Worm (Caenorhabditis elegans): ENCODE measurements around the gene mrps-5.

The mrps-5 gene

ce11 chrV:12553286-12553725, 10.0 kb upstream of the mrps-5 start:
- TF ChIP-seq W03F9.2 (tag; optimal IDR thresholded peaks at IDR 0.05) = no peak
- no peak for TF ChIP-seq dao-5 (tag; optimal IDR thresholded peaks at IDR 0.05)
- TF ChIP-seq him-1 (tag; optimal IDR thresholded peaks at IDR 0.05) = no peak

ce11 chrV:12554172-12555031, 8.9 kb upstream of the mrps-5 start:
- TF ChIP-seq dao-5 (tag; optimal IDR thresholded peaks at IDR 0.05) (no peak), him-1 (tag; optimal IDR thresholded peaks at IDR 0.05) (no peak), W03F9.2 (tag; optimal IDR thresholded peaks at IDR 0.05) (no peak)

DNA sequence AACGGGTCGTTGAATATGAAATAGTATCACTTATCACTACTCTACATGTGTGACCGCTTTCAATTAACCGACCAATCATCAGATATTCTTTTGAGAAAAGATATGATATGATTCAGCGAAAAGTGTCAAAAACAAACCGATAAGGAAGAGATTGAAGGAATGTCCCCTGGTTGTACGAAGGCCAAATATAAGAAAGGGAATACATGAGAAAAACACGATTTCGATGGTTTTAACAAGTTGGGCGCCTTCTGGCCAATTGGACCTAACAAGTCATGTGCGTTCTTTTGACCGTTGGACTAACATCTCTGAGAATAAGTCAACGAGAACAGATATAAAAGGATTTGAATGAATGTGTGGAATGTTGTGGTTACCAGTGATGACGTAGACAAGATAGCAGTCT, 7.4 kb upstream of the mrps-5 start:
- TF ChIP-seq him-1 (tag; optimal IDR thresholded peaks at IDR 0.05) (no peak), dao-5 (tag; optimal IDR thresholded peaks at IDR 0.05) (no peak), W03F9.2 (tag; optimal IDR thresholded peaks at IDR 0.05) (no peak)

DNA sequence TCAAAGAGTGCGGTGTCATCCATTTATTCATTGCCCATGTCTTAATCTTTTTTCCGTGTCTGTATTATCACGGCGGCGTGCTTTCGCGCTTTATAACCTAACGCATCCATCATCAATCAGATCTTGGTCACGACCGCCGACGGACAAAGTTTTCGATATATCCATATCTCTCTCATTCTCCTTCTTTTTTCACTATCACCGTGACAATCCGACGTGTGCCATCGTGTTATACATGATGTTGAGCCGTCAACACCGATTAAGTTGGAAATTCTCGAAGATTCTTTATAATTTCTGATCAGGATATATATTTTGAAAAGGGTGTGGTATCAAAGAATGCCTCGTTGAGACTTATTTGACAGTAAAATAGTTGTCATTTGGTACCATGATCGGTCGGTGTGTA, 6.4 kb upstream of the mrps-5 start:
- TF ChIP-seq him-1 (tag; optimal IDR thresholded peaks at IDR 0.05) = no peak
- no peak for TF ChIP-seq dao-5 (tag; optimal IDR thresholded peaks at IDR 0.05)
- no peak for TF ChIP-seq W03F9.2 (tag; optimal IDR thresholded peaks at IDR 0.05)

- TF ChIP-seq dao-5 (tag; optimal IDR thresholded peaks at IDR 0.05) (no peak), him-1 (tag; optimal IDR thresholded peaks at IDR 0.05) (no peak)
Observed at ce11 chrV:12560328-12560782, 2.9 kb upstream of the mrps-5 start, which contains the start of gene sel-1. Gene sel-1 (plus strand): TSS chrV:12560732.

ce11 chrV:12564902-12565301, 1.6 kb downstream of the mrps-5 start:
- no peak for TF ChIP-seq dao-5 (tag; optimal IDR thresholded peaks at IDR 0.05)

DNA sequence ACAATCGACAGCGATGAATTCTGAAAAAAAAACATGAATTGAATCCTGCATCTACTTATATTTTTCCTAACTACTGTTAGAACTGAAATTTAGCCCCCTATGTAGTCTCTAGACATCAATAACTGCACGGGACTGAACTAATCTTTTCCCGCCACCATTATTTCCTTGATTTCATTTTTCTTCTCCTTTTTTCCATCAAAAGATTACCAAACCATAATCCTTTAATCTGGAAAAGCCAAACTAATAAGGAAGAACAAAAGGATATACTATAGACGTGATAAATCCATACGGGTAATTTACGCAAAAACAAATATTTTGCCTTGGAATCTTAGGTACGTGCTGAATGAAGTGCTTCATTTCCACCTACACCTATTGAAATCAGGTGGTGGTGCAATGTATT, 4.0 kb downstream of the mrps-5 start:
- TF ChIP-seq W03F9.2 (tag; optimal IDR thresholded peaks at IDR 0.05) = no peak

DNA sequence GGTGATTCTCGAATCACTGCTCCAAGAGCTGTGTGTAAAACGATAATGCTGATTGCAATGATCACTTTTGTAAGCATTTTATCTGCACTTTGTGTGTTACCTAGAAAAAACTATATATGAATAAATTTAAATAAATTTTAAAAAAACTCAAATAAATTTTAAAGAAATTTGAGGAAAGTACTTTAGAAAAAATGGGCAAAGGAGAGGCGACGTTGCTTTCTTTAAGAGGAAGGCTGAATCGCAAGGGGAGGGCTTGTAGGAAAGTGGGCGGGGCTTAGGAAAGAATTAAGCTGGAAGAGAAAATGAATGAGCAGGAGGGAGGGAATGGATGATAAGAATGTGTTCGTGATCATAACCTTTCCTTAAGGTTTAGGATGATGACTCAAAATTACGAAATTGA, 4.6 kb downstream of the mrps-5 start, which contains the start of gene E02A10.4:
TSS of gene E02A10.4 (minus strand) at position 101 of the 400 bp plus-strand sequence.
- TF ChIP-seq dao-5 (tag; optimal IDR thresholded peaks at IDR 0.05) = no peak
- no peak for TF ChIP-seq him-1 (tag; optimal IDR thresholded peaks at IDR 0.05)
- no peak for TF ChIP-seq W03F9.2 (tag; optimal IDR thresholded peaks at IDR 0.05)

ce11 chrV:12570271-12570670, 7.0 kb downstream of the mrps-5 start:
- TF ChIP-seq him-1 (tag; optimal IDR thresholded peaks at IDR 0.05) (no peak), dao-5 (tag; optimal IDR thresholded peaks at IDR 0.05) (no peak), W03F9.2 (tag; optimal IDR thresholded peaks at IDR 0.05) (no peak)

ce11 chrV:12575846-12576245, 12.6 kb downstream of the mrps-5 start:
- TF ChIP-seq W03F9.2 (tag; optimal IDR thresholded peaks at IDR 0.05) (no peak), him-1 (tag; optimal IDR thresholded peaks at IDR 0.05) (no peak), dao-5 (tag; optimal IDR thresholded peaks at IDR 0.05) (no peak)

ce11 chrV:12576495-12576947, 13.2 kb downstream of the mrps-5 start, which contains the start of gene grl-23:
Gene grl-23 (minus strand): TSS chrV:12576897.
- TF ChIP-seq dao-5 (tag; optimal IDR thresholded peaks at IDR 0.05) (no peak), W03F9.2 (tag; optimal IDR thresholded peaks at IDR 0.05) (no peak), him-1 (tag; optimal IDR thresholded peaks at IDR 0.05) (no peak)

ce11 chrV:12579299-12579698, 16.0 kb downstream of the mrps-5 start, which contains the start of gene E02A10.3:
Gene E02A10.3 (plus strand): TSS chrV:12579599.
- TF ChIP-seq W03F9.2 (tag; optimal IDR thresholded peaks at IDR 0.05) = no peak
- TF ChIP-seq dao-5 (tag; optimal IDR thresholded peaks at IDR 0.05) = no peak
- TF ChIP-seq him-1 (tag; optimal IDR thresholded peaks at IDR 0.05) = no peak

DNA sequence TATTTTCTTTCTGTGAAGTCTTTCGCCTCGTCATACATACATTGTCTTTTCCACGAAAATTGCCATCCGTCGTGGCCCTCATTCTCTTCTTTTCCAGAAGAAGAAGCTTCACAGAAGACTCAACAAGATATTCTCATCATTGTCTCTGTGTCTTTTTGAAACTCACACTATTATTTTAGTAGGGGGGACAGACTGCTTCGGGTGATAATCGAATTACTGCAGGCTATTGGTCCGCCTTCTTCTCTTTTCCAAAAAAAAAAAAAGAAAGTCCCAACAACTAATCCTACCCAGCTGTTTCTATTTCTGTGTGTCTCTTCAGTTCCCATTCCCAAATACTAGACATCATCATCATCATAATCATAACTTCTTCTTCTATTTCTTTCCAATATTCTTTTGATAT, 20.1 kb downstream of the mrps-5 start:
- no peak for TF ChIP-seq dao-5 (tag; optimal IDR thresholded peaks at IDR 0.05)

DNA sequence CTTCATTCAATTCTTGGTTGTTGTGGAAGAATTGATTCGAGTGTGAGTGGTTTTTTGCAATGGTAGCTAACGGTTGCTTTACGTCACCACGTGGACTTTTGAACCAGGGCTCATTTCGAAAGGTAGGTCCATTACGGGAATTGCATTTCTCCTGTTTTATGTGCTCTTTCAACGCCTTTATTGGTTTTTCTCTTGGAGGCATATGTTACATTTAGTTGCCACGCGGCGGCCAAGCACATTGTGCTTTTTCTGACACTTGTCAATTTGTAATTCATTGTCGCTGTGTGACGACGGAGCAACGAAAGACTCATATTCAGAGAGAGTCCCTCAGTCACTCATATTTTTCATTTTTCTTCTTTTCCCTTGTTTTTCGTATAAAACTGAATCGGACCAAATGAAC, 21.5 kb downstream of the mrps-5 start:
- TF ChIP-seq W03F9.2 (tag; optimal IDR thresholded peaks at IDR 0.05) (no peak), dao-5 (tag; optimal IDR thresholded peaks at IDR 0.05) (no peak), him-1 (tag; optimal IDR thresholded peaks at IDR 0.05) (no peak)

DNA sequence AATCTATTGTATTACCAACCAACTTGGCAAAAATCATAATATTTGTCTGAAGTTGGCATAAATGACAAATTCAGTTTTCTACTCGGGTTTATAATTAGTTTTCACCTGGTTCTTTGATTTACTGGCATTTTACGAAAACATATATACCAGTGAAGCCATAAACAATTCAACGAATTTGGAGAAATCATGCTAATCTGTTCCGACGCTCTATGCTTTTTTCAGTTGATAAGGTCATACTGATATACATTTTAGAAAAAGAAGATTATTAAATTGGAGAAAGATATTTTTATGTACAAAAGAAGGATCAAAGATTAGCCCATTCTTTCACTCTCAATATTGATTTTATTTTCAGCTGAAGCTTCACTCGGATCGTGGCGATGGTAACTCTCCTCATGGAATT, 23.5 kb downstream of the mrps-5 start:
- no peak for TF ChIP-seq him-1 (tag; optimal IDR thresholded peaks at IDR 0.05)
- TF ChIP-seq W03F9.2 (tag; optimal IDR thresholded peaks at IDR 0.05) = no peak
- no peak for TF ChIP-seq dao-5 (tag; optimal IDR thresholded peaks at IDR 0.05)

Data from whole organism, L4/young adult.